Worm (Caenorhabditis elegans): ENCODE data around the gene cec-6.
A peak's percentile ranks its signal among the peaks of the same experiment; 100 is the strongest.

cec-6 gene

DNA sequence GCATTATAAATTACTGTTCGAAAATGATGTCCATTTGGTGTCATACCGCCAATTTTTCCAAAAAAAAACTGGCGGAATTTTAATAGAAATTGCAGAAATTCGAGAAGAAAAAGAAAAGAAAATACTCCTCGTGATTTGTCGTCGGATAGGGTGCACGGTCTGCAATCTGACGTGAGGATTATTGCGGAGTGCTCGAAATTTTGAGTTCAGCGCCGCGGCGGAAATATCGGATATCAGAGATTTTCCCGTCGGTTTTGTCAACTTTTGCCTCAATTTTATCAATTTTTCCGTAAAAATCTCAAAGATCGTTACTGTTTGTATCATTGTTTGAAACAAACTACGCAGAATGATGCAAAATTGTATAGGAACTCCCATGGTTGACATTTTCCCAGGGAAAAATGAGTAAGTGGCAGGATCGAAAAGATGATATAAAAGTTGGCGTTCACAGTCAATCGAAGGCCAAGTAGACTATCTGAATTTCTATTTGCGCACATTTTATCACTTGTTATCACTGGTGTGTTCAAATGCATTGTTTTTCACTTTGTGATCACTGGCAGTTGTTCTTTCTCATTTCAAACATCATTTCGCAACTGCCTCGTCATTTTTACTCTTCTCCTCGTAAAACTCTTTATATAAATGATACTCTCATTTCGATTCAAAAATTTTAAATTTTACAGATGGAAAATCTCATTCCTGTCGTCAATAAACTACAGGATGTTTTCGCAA is 6.7 kb upstream of the cec-6 start, which contains the start of the genes fem-1 and drp-1 (continued):
- TF ChIP-seq lin-1 (GFP tag; IDR thresholded peaks at IDR 0.05) (no peak), lin-38 (GFP tag; IDR thresholded peaks at IDR 0.05) (0 out of 2 replicates have a peak, but pooled peaks have one; percentile 35), saeg-2 (GFP tag; IDR thresholded peaks at IDR 0.05) (no peak), aha-1 (tag) (no peak), R02D3.7 (tag; optimal IDR thresholded peaks at IDR 0.05) (no peak), dpl-1 (GFP tag; optimal IDR thresholded peaks at IDR 0.05) (peak; percentile 29), mes-2 (tag; optimal IDR thresholded peaks at IDR 0.05; ENCODE audit: poor library complexity, severe bottlenecking) (peak; percentile 56), php-3 (GFP tag; IDR thresholded peaks at IDR 0.05) (no peak), snpc-4 (tag; optimal IDR thresholded peaks at IDR 0.05) (no peak), snpc-1.2 (GFP tag; IDR thresholded peaks at IDR 0.05) (0 out of 2 replicates have a peak, but pooled peaks have one; percentile 9), ctbp-1 (GFP tag; IDR thresholded peaks at IDR 0.05) (0 out of 2 replicates have a peak, but pooled peaks have one; percentile 31), zip-11 (GFP tag; IDR thresholded peaks at IDR 0.05) (no peak), skn-1 (tag; optimal IDR thresholded peaks at IDR 0.05) (no peak), F44E2.7 (GFP tag; IDR thresholded peaks at IDR 0.05) (no peak), nhr-42 (GFP tag; IDR thresholded peaks at IDR 0.05) (no peak), D1046.2 (GFP tag; IDR thresholded peaks at IDR 0.05) (no peak), ceh-62 (tag; optimal IDR thresholded peaks at IDR 0.05) (no peak), daf-16 (GFP tag; optimal IDR thresholded peaks at IDR 0.05) (no peak), daf-16 (tag; optimal IDR thresholded peaks at IDR 0.05) (no peak)

- TF ChIP-seq lin-38 (GFP tag; IDR thresholded peaks at IDR 0.05) (peak; percentile 66), daf-16 (GFP tag; optimal IDR thresholded peaks at IDR 0.05) (no peak), daf-16 (tag; optimal IDR thresholded peaks at IDR 0.05) (peak; percentile 7), F26F4.8 (GFP tag; conservative IDR thresholded peaks at IDR 0.05) (no peak), unc-130 (GFP tag; optimal IDR thresholded peaks at IDR 0.05) (peak; percentile 56), nhr-41 (GFP tag; IDR thresholded peaks at IDR 0.05) (no peak), F49E8.2 (tag; optimal IDR thresholded peaks at IDR 0.05; ENCODE audit: borderline replicate concordance) (peak; percentile 90), aha-1 (tag) (peak; percentile 5), rbr-2 (tag; optimal IDR thresholded peaks at IDR 0.05) (no peak), Y48G9A.11 (GFP tag; IDR thresholded peaks at IDR 0.05) (peak; percentile 78), mep-1 (tag; optimal IDR thresholded peaks at IDR 0.05) (peak; percentile 39), nhr-111 (GFP tag; optimal IDR thresholded peaks at IDR 0.05) (no peak), nhr-102 (tag; optimal IDR thresholded peaks at IDR 0.05) (no peak), mes-2 (tag; optimal IDR thresholded peaks at IDR 0.05; ENCODE audit: poor library complexity, severe bottlenecking) (peak; percentile 51), lin-1 (GFP tag; IDR thresholded peaks at IDR 0.05) (no peak), php-3 (GFP tag; IDR thresholded peaks at IDR 0.05) (0 out of 2 replicates have a peak, but pooled peaks have one; percentile 8), snpc-1.2 (GFP tag; IDR thresholded peaks at IDR 0.05) (peak; percentile 96)
Observed at ce11 chrIV:5541285-5541684, 3.4 kb upstream of the cec-6 start, which contains the start of gene tebp-2. Gene tebp-2, plus strand, starts transcription at chrIV:5541627.

DNA sequence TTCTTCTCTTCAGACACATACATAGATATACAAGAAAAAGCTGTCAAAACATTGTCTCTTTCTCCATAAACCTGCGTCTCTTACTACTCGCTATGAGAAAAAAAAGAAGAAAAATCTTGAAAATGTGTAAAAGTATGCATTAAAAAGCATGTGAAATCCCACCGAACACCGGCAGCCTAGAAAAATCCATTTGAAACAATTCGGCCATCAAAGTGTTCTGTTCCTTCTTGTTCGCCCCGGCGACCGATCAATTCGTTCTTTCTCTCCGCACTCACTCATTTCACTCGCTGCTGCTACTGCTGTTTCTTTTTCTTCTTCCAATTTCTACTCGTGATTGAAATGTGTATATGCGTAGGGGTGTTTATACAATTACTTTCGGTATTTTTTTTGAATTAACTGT is 4.2 kb downstream of the cec-6 start:
- TF ChIP-seq pha-4 (GFP tag; IDR thresholded peaks at IDR 0.05) (no peak), pha-4 (tag; optimal IDR thresholded peaks at IDR 0.05) (peak; percentile 32), hlh-30 (tag; optimal IDR thresholded peaks at IDR 0.05; ENCODE audit: insufficient read depth) (peak; percentile 78), fkh-10 (GFP tag; optimal IDR thresholded peaks at IDR 0.05) (peak; percentile 49), dmd-6 (GFP tag; IDR thresholded peaks at IDR 0.05) (peak; percentile 41; the same call in 1 of the 2 replicates), ces-1 (GFP tag; optimal IDR thresholded peaks at IDR 0.05) (no peak), mep-1 (tag; optimal IDR thresholded peaks at IDR 0.05) (peak; percentile 47), unc-39 (tag; optimal IDR thresholded peaks at IDR 0.05) (no peak), arid-1 (GFP tag; conservative IDR thresholded peaks at IDR 0.05) (no peak), fos-1 (tag; optimal IDR thresholded peaks at IDR 0.05) (no peak), mxl-3 (GFP tag; optimal IDR thresholded peaks at IDR 0.05) (peak; percentile 90), sdz-12 (GFP tag; optimal IDR thresholded peaks at IDR 0.05) (no peak), hmg-1.1 (GFP tag; IDR thresholded peaks at IDR 0.05) (peak; percentile 33; the same call in 1 of the 2 replicates), zip-2 (tag; optimal IDR thresholded peaks at IDR 0.05) (no peak), F37D6.2 (tag; optimal IDR thresholded peaks at IDR 0.05) (no peak), spr-1 (tag; optimal IDR thresholded peaks at IDR 0.05) (no peak), F26F4.8 (GFP tag; conservative IDR thresholded peaks at IDR 0.05) (no peak), lin-13 (GFP tag; optimal IDR thresholded peaks at IDR 0.05) (no peak), nhr-77 (tag; optimal IDR thresholded peaks at IDR 0.05) (peak; percentile 50), madf-9 (GFP tag; conservative IDR thresholded peaks at IDR 0.05) (no peak), cey-2 (tag; optimal IDR thresholded peaks at IDR 0.05; ENCODE audit: borderline replicate concordance, insufficient read depth) (peak; percentile 26)
